Fruit fly (Drosophila melanogaster): ENCODE results near the gene Pp4-19C.

Gene Pp4-19C

DNA sequence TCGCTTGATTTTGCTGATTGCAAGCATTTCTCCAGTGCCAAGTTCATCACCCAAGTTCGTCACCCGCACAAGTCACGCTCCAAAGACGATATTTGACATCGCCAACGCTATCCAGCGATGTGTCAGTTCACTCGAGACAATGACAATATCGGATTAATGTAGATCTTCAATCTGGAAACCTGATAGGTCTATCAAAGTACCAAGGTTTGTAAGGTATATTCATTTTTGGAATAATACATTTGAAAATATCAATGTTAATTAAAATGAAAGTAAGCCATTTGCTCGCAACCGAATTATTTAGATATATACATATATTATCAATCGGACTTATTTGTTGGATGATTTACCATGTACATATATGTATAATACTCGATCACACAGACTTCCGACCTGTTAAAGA, 4.9 kb downstream of the Pp4-19C start, which contains the start of gene Obp19c:
TSS of gene Obp19c (minus strand) at position 101 of the 400 bp plus-strand sequence.
- TF ChIP-seq noc (tag; optimal IDR thresholded peaks at IDR 0.05), result no peak

DNA sequence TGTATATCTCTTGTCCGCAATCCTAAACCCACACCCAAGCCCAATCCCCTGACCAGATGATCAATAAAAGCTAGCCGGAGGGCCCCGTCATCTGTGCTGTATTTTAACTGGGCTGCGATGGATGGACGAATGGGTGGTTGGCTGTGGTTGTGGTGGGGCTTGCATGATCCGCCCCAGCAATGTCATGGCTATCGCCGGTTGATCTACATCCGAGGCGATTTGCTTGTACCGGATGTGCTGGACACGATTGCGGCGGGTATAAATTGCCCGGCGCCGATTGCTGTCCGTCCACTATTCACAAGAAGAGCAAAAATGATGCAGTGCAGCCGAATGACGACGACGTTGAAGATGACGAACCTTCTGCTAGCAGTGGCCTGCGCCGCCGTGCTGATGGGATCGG, 7.4 kb downstream of the Pp4-19C start, which contains the start of gene Obp19b:
TSS of gene Obp19b (plus strand) at position 301 of the 400 bp plus-strand sequence.
- no peak for TF ChIP-seq noc (tag; optimal IDR thresholded peaks at IDR 0.05)

- no peak for TF ChIP-seq noc (tag; optimal IDR thresholded peaks at IDR 0.05)
Measured at dm6 chrX:20415444-20415843, 8.4 kb downstream of the Pp4-19C start, which contains the start of gene Obp19a. TSS of gene Obp19a (plus strand) at chrX:20415744.

dm6 chrX:20414099-20414498, 9.7 kb downstream of the Pp4-19C start, which contains the start of gene CG15458:
TSS of gene CG15458 (minus strand) at chrX:20414199.
- TF ChIP-seq noc (tag; optimal IDR thresholded peaks at IDR 0.05), result no peak

dm6 chrX:20413481-20413880, 10.3 kb downstream of the Pp4-19C start, which contains the start of gene CG15459:
TSS of gene CG15459 (minus strand) at chrX:20413581.
- no peak for TF ChIP-seq noc (tag; optimal IDR thresholded peaks at IDR 0.05)

DNA sequence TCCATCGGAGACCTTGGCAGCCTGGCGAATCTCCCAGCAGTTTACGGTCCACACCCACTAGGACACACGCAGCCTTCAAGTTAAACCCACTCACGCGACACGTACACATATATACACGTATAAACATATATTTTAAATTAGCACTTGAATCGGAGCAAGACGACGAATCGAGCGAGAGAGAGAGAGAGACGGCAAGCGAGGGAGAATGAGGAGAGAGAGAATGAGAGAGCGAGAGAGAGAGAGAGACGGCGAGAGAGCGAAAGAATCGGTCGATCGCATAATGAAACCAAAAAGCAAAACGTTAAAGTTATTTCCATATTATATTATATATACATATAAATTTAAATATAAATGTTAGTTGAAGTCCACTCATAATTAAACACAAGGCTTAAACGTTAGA, 12.2 kb downstream of the Pp4-19C start:
- TF ChIP-seq noc (tag; optimal IDR thresholded peaks at IDR 0.05), result no peak

- no peak for TF ChIP-seq noc (tag; optimal IDR thresholded peaks at IDR 0.05)
Measured at dm6 chrX:20394066-20394913, 29.5 kb downstream of the Pp4-19C start, which contains the start of gene HERC2. TSS of gene HERC2 (plus strand) at chrX:20394395.

DNA sequence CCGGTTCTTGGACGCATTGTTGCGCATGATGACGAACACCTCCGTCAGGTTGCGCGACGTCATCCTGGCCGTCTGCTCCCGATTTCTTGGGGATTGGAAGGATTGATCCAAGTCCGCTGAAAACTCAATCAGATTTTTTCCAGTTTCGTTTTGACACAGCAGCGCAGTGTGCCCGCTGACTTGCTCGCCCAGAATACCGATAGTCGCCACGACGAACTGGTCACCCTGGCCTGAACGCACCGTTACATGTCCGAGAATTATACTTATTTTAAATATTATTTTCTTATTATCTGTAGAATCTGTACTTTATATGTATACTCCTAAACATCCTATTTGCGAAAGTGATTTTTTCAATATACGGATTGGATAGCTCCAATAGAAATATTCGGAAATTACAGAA, 30.2 kb downstream of the Pp4-19C start, which contains the start of gene Syx16:
TSS of gene Syx16 (minus strand) at position 172 of the 400 bp plus-strand sequence.
- TF ChIP-seq noc (tag; optimal IDR thresholded peaks at IDR 0.05), result no peak

- TF ChIP-seq noc (tag; optimal IDR thresholded peaks at IDR 0.05), result no peak
Measured at dm6 chrX:20391230-20391629, 32.6 kb downstream of the Pp4-19C start.

- TF ChIP-seq noc (tag; optimal IDR thresholded peaks at IDR 0.05), result no peak
Measured at dm6 chrX:20390706-20391105, 33.1 kb downstream of the Pp4-19C start, which contains the start of gene jb. TSS of gene jb (minus strand) at chrX:20390806.

- no peak for TF ChIP-seq noc (tag; optimal IDR thresholded peaks at IDR 0.05)
Measured at dm6 chrX:20389633-20390032, 34.2 kb downstream of the Pp4-19C start.

dm6 chrX:20385865-20386264, 37.9 kb downstream of the Pp4-19C start:
- no peak for TF ChIP-seq noc (tag; optimal IDR thresholded peaks at IDR 0.05)

DNA sequence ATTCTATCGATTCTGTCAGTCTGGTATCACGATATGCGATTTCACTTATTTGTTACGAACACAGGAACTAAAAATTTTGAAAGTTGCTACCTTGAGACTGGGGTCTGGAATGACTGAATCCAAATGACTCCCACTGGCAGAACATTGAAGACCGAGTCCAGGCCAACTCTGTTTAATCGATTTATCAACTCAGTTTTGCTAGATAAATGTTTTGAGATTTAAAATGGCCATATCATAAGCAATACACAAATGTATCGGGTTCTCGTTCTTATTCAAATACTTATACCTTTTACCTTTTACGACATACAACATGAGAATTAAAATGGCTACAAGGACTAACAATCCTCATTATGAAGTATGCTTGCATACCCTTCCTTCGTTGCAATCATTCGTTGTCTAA, 47.4 kb downstream of the Pp4-19C start, which contains the start of gene CG12679:
TSS of gene CG12679 (minus strand) at position 101 of the 400 bp plus-strand sequence.
- TF ChIP-seq noc (tag; optimal IDR thresholded peaks at IDR 0.05), result no peak
